Worm (Caenorhabditis elegans): ENCODE measurements around the gene srx-120.
A peak's percentile ranks its signal among the peaks of the same experiment; 100 is the strongest.
"Not testable (repeated sequence)": the region's sequence is repeated elsewhere in the genome, so short reads cannot be mapped to it uniquely, and the experiment has no call there.

srx-120 gene

ce11 chrII:12535297-12535803 lies 4.3 kb downstream of the srx-120 start, which contains the start of gene nimk-1:
nimk-1 (plus strand) TSS chrII:12535753.
- TF ChIP-seq unc-130 (GFP tag; optimal IDR thresholded peaks at IDR 0.05) = no peak
- TF ChIP-seq mes-2 (tag; optimal IDR thresholded peaks at IDR 0.05; ENCODE audit: poor library complexity, severe bottlenecking) = no peak

DNA sequence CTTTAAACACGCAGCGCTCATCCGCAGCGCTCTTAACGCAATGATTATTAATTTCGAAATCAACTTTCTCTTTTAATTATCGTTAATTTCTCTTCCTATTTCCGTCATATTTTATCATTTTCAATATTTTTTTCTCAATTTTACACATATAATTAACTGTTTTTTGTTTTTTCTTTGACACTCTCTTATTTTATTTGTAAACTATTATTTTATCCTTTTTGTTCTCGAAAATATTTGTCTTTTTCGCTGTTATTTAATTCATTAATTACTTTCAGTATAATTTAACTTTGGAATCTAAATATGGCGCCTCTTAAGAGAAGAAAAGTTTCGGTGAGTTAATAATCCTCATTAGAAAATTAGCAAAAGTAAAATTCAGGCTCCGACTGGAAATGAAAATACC lies 5.1 kb downstream of the srx-120 start, which contains the start of gene F49C5.3:
F49C5.3 (plus strand) TSS at position 301 of the 400 bp plus-strand sequence.
- TF ChIP-seq Y75B8A.6 (GFP tag; IDR thresholded peaks at IDR 0.05); madf-9 (GFP tag; conservative IDR thresholded peaks at IDR 0.05); mxl-3 (GFP tag; optimal IDR thresholded peaks at IDR 0.05): not testable (repeated sequence)

ce11 chrII:12539395-12539794 lies 8.3 kb downstream of the srx-120 start:
- peak in 1 of 2 experiments; percentile 89 for TF ChIP-seq unc-62 (GFP tag; optimal IDR thresholded peaks at IDR 0.05 in 1 of 2)
- TF ChIP-seq unc-62 (tag; optimal IDR thresholded peaks at IDR 0.05) = no peak
- TF ChIP-seq mep-1 (tag; optimal IDR thresholded peaks at IDR 0.05) = no peak
- peak; percentile 42; the same call in 1 of the 2 replicates for TF ChIP-seq egl-43 (GFP tag; IDR thresholded peaks at IDR 0.05)
- no peak for TF ChIP-seq set-16 (GFP tag; IDR thresholded peaks at IDR 0.05)

ce11 chrII:12541670-12542080 lies 10.6 kb downstream of the srx-120 start:
- TF ChIP-seq dmd-8 (GFP tag; IDR thresholded peaks at IDR 0.05) (0 out of 2 replicates have a peak, but pooled peaks have one; percentile 62), zfp-2 (tag; optimal IDR thresholded peaks at IDR 0.05) (peak; percentile 23), egl-43 (GFP tag; IDR thresholded peaks at IDR 0.05) (peak; percentile 70; the same call in 1 of the 2 replicates), madf-5 (GFP tag; IDR thresholded peaks at IDR 0.05) (peak in 1 of 2 experiments; percentile 68; a peak in 1 of 4 replicates), spr-3 (GFP tag; optimal IDR thresholded peaks at IDR 0.05) (peak; percentile 47), spr-1 (tag; optimal IDR thresholded peaks at IDR 0.05) (peak; percentile 49), nhr-48 (tag; optimal IDR thresholded peaks at IDR 0.05) (peak; percentile 32), Y5F2A.4 (GFP tag; optimal IDR thresholded peaks at IDR 0.05) (peak; percentile 66), unc-130 (GFP tag; optimal IDR thresholded peaks at IDR 0.05) (peak; percentile 62), madf-9 (GFP tag; conservative IDR thresholded peaks at IDR 0.05) (0 out of 2 replicates have a peak, but pooled peaks have one; percentile 12), ctbp-1 (GFP tag; IDR thresholded peaks at IDR 0.05) (peak; percentile 73), lin-13 (GFP tag; optimal IDR thresholded peaks at IDR 0.05) (peak; percentile 34), dve-1 (tag; optimal IDR thresholded peaks at IDR 0.05; ENCODE audit: insufficient read depth) (peak; percentile 74), duxl-1 (tag; optimal IDR thresholded peaks at IDR 0.05; ENCODE audit: poor library complexity) (peak; percentile 65), daf-16 (GFP tag; optimal IDR thresholded peaks at IDR 0.05) (peak in 1 of 2 experiments; percentile 84), daf-16 (tag; optimal IDR thresholded peaks at IDR 0.05) (peak; percentile 74), daf-19 (GFP tag; conservative IDR thresholded peaks at IDR 0.05) (peak; percentile 84), Y48G9A.11 (GFP tag; IDR thresholded peaks at IDR 0.05) (peak; percentile 72; the same call in 1 of the 2 replicates), ceh-44 (GFP tag; IDR thresholded peaks at IDR 0.05) (peak; percentile 73; the same call in 1 of the 2 replicates), hlh-30 (tag; optimal IDR thresholded peaks at IDR 0.05; ENCODE audit: insufficient read depth) (peak; percentile 35), nhr-77 (tag; optimal IDR thresholded peaks at IDR 0.05) (peak; percentile 35), F49E8.2 (tag; optimal IDR thresholded peaks at IDR 0.05; ENCODE audit: borderline replicate concordance) (peak; percentile 51), lin-38 (GFP tag; IDR thresholded peaks at IDR 0.05) (peak; percentile 79), snpc-1.2 (GFP tag; IDR thresholded peaks at IDR 0.05) (peak; percentile 66; the same call in 1 of the 2 replicates), nhr-28 (tag; optimal IDR thresholded peaks at IDR 0.05) (peak; percentile 12), mxl-2 (GFP tag; conservative IDR thresholded peaks at IDR 0.05) (0 out of 2 replicates have a peak, but pooled peaks have one; percentile 27), vab-7 (GFP tag; IDR thresholded peaks at IDR 0.05) (peak; percentile 76), mdt-29 (GFP tag; IDR thresholded peaks at IDR 0.05) (0 out of 2 replicates have a peak, but pooled peaks have one; percentile 19), rbr-2 (tag; optimal IDR thresholded peaks at IDR 0.05) (peak; percentile 27), zip-2 (tag; optimal IDR thresholded peaks at IDR 0.05) (peak; percentile 47), F26F4.8 (GFP tag; conservative IDR thresholded peaks at IDR 0.05) (0 out of 2 replicates have a peak, but pooled peaks have one; percentile 8), php-3 (GFP tag; IDR thresholded peaks at IDR 0.05) (peak; percentile 64; the same call in 1 of the 2 replicates), hlh-11 (tag; optimal IDR thresholded peaks at IDR 0.05) (peak; percentile 15), F10B5.3 (tag; optimal IDR thresholded peaks at IDR 0.05) (peak; percentile 10), dmd-6 (GFP tag; IDR thresholded peaks at IDR 0.05) (peak; percentile 47)

Data from whole organism, L4 larva.